Worm (Caenorhabditis elegans) whole organism, L2 larva: ENCODE results near the gene K09F6.11.
"Not testable (repeated sequence)": the region's sequence is repeated elsewhere in the genome, so short reads cannot be mapped to it uniquely, and the experiment has no call there.

Experiments
- C34F6.9 ChIP-seq: fragments of 150-350 bp; optimal IDR thresholded peaks from 2 replicates; lab custom pipeline; 2014; ENCODE audit warnings: missing biosample characterization, missing genetic modification characterization
- F13H6.1 ChIP-seq: sonication (generic microtip); optimal IDR thresholded peaks from 2 replicates; lab custom pipeline; 2016; ENCODE audit warnings: missing genetic modification characterization, missing compliant biosample characterization
- Y55F3AM.14 ChIP-seq: fragments of 200-800 bp; sonication (Bioruptor generic); optimal IDR thresholded peaks from 2 replicates; lab custom pipeline; 2018; ENCODE audit warnings: mild to moderate bottlenecking, missing genetic modification characterization, missing compliant biosample characterization
- ama-1 ChIP-seq: fragments of 150-350 bp; optimal IDR thresholded peaks from 2 replicates; lab custom pipeline; 2018; ENCODE audit warnings: inconsistent platforms
- ceh-16 ChIP-seq: fragments of 150-350 bp; optimal IDR thresholded peaks from 2 replicates; lab custom pipeline; 2014; ENCODE audit warnings: missing biosample characterization, missing genetic modification characterization
- ceh-82 ChIP-seq: fragments of 150-350 bp; optimal IDR thresholded peaks from 2 replicates; lab custom pipeline; 2014; ENCODE audit warnings: missing biosample characterization, missing genetic modification characterization
- egl-27 ChIP-seq: sonication (generic microtip); optimal IDR thresholded peaks from 3 replicates; lab custom pipeline; 2017; ENCODE audit warnings: missing biosample characterization, missing genetic modification reagents, missing genetic modification characterization
- elt-1 ChIP-seq: fragments of 150-350 bp; optimal IDR thresholded peaks from 2 replicates; lab custom pipeline; 2014; ENCODE audit warnings: missing biosample characterization, missing genetic modification characterization
- elt-3 ChIP-seq: sonication (generic microtip); optimal IDR thresholded peaks from 2 replicates; lab custom pipeline; 2017; ENCODE audit warnings: missing biosample characterization, missing genetic modification characterization
- gmeb-1 ChIP-seq: fragments of 150-350 bp; optimal IDR thresholded peaks from 2 replicates; lab custom pipeline; 2014; ENCODE audit warnings: missing biosample characterization, missing genetic modification characterization
- lin-11 ChIP-seq: fragments of 150-350 bp; sonication (generic microtip); optimal IDR thresholded peaks from 2 replicates; lab custom pipeline; 2014; ENCODE audit warnings: missing biosample characterization, missing genetic modification characterization, inconsistent platforms, mixed read lengths
- lin-13 ChIP-seq: fragments of 150-350 bp; optimal IDR thresholded peaks from 2 replicates; lab custom pipeline; 2014; ENCODE audit warnings: missing biosample characterization, missing genetic modification reagents, missing genetic modification characterization
- mbf-1 ChIP-seq: sonication (generic microtip); optimal IDR thresholded peaks from 2 replicates; lab custom pipeline; 2017; ENCODE audit warnings: missing biosample characterization, missing genetic modification characterization
- mdl-1 ChIP-seq, 2 experiments: fragments of 150-350 bp in 1 of 2; sonication (generic microtip) in 1 of 2; optimal IDR thresholded peaks; 2 replicates each; lab custom pipeline; 2017; ENCODE audit warnings: missing biosample characterization in 2 of 2, missing genetic modification characterization in 2 of 2
- nhr-10 ChIP-seq: sonication (generic microtip); optimal IDR thresholded peaks from 2 replicates; lab custom pipeline; 2017; ENCODE audit warnings: missing biosample characterization, missing genetic modification characterization
- nhr-11 ChIP-seq: fragments of 150-350 bp; optimal IDR thresholded peaks from 2 replicates; lab custom pipeline; 2014; ENCODE audit warnings: missing biosample characterization, missing genetic modification characterization
- nhr-12 ChIP-seq: fragments of 150-350 bp; optimal IDR thresholded peaks from 2 replicates; lab custom pipeline; 2014; ENCODE audit warnings: missing biosample characterization, missing genetic modification characterization
- nhr-129 ChIP-seq: fragments of 150-350 bp; optimal IDR thresholded peaks from 2 replicates; lab custom pipeline; 2014; ENCODE audit warnings: missing biosample characterization, missing genetic modification characterization
- nhr-23 ChIP-seq: fragments of 150-350 bp; optimal IDR thresholded peaks from 2 replicates; lab custom pipeline; 2014; ENCODE audit warnings: missing biosample characterization, missing genetic modification reagents, missing genetic modification characterization
- nhr-25 ChIP-seq: fragments of 150-350 bp; sonication (generic microtip); optimal IDR thresholded peaks from 3 replicates; lab custom pipeline; 2014; ENCODE audit warnings: missing biosample characterization, missing genetic modification characterization
- nhr-6 ChIP-seq: fragments of 150-350 bp; optimal IDR thresholded peaks from 2 replicates; lab custom pipeline; 2014; ENCODE audit warnings: missing biosample characterization, missing genetic modification characterization
- nhr-77 ChIP-seq: fragments of 150-350 bp; optimal IDR thresholded peaks from 2 replicates; lab custom pipeline; 2014; ENCODE audit warnings: missing biosample characterization, missing genetic modification characterization
- peb-1 ChIP-seq: fragments of 150-350 bp; optimal IDR thresholded peaks from 2 replicates; lab custom pipeline; 2014; ENCODE audit warnings: missing biosample characterization, missing genetic modification characterization
- sem-4 ChIP-seq: fragments of 150-350 bp; optimal IDR thresholded peaks from 2 replicates; lab custom pipeline; 2014; ENCODE audit warnings: missing biosample characterization, missing genetic modification reagents, missing genetic modification characterization
- sma-3 ChIP-seq: sonication (generic microtip); optimal IDR thresholded peaks from 2 replicates; lab custom pipeline; 2016; ENCODE audit warnings: missing genetic modification reagents, missing genetic modification characterization, missing compliant biosample characterization
- unc-62 ChIP-seq: fragments of 150-350 bp; optimal IDR thresholded peaks from 2 replicates; lab custom pipeline; 2014; ENCODE audit warnings: missing biosample characterization, missing genetic modification reagents, missing genetic modification characterization
- zag-1 ChIP-seq: fragments of 150-350 bp; optimal IDR thresholded peaks from 2 replicates; lab custom pipeline; 2014; ENCODE audit warnings: missing biosample characterization, missing genetic modification characterization
- ztf-11 ChIP-seq: sonication (generic microtip); optimal IDR thresholded peaks from 2 replicates; lab custom pipeline; 2017; ENCODE audit warnings: missing biosample characterization, missing genetic modification characterization

K09F6.11 gene

DNA sequence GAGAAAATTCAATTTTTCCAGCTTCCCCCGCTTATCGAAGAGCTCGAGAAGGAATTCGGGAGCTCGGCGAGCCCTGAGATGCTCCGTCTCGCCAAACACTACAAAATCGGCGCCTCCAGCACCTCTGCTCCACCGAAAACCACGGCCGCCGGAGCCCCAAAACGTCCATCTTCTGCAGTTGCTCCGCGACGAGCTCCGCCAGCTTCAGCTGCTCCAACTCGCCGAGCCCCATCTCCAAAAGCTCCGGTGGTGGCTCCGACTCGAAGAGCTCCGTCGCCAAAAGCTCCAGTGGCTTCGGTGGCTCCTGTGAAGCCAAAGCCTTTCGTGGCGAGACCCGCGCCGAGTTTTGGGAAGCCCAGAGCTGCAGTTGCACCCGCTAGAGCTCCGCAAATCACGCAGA is 28.3 kb upstream of the K09F6.11 start:
- TF ChIP-seq sem-4 (tag; lab: Kevin White, UChicago) (no peak), C34F6.9 (tag; lab: Kevin White, UChicago) (no peak), nhr-10 (tag; lab: Kevin White, UChicago) (no peak), F13H6.1 (tag; lab: Kevin White, UChicago) (no peak), ceh-16 (no peak), ztf-11 (tag; lab: Kevin White, UChicago) (no peak), ama-1 (lab: Kevin White, UChicago) (no peak), nhr-11 (no peak), nhr-23 (tag; lab: Kevin White, UChicago) (no peak), lin-11 (tag; lab: Kevin White, UChicago) (no peak), lin-13 (no peak), elt-3 (tag; lab: Kevin White, UChicago) (no peak), mbf-1 (tag; lab: Kevin White, UChicago) (no peak), nhr-25 (tag; lab: Kevin White, UChicago) (no peak), mdl-1 (tag; optimal IDR thresholded peaks at IDR 0.05; lab: Kevin White, UChicago) (no peak), zag-1 (tag; lab: Kevin White, UChicago) (no peak), Y55F3AM.14 (GFP tag; lab: Kevin White, UChicago) (no peak)

DNA sequence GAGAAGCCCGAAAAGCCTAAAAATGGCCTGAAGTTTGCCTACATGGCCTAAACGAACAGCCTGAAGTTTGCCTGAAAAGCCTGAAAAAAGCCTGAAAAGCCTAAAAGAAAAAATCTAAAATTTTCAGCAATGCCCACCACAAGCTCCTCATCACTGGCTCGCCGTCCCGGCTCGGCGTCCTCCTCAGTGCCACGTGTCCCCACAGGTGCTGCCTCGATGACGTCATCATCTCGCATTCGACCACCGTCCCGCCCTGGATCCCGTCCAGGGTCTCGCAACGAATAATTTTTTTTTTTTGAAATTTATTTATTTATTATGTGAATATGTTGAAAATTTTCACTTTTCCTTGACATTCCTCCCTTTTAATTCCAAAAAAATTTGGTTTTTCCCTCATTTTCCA is 26.3 kb upstream of the K09F6.11 start:
- TF ChIP-seq nhr-10 (tag; lab: Kevin White, UChicago): no peak
- no peak for TF ChIP-seq ceh-82 (tag; lab: Kevin White, UChicago)
- no peak for TF ChIP-seq unc-62

DNA sequence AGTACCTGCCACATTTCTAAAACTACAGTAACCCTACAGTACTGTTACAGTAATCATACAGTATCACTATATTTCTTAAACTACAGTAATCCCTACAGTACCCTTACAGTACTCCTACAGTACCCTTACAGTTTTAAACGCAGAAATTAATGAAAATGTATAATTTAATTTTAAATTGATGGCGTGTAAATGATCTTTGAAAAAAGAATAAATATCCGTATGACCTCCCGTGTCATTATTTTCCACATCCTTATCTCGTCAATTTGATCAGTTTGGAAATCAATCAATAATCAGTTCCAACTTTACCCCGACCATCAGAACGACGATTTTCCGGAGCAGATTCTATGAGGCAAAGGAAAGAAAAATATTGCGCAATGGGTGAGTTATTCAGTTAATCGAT is 25.1 kb upstream of the K09F6.11 start, which contains the start of gene K09F6.3:
Gene K09F6.3 (plus strand): TSS at position 301 of the 400 bp plus-strand sequence.
- not testable (repeated sequence) for TF ChIP-seq Y55F3AM.14 (GFP tag; lab: Kevin White, UChicago); elt-1 (tag; lab: Kevin White, UChicago); nhr-23 (tag; lab: Kevin White, UChicago)

DNA sequence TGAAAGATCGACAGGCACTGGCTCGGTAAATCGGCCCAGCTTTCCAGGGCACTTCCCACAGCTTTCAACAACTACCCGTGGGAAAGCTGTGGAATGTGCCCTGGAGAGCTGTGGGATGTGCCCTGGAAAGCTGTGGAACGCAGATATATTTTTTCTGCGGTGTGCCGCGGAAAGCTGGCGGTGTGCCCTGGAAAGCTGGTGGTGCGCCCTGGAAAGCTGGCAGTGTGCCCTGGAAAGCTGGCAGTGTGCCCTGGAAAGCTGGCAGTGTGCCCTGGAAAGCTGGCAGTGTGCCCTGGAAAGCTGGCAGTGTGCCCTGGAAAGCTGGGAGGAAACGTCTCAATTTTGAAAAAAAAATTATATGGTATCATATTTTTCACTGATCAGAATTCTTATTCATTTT is 6.2 kb upstream of the K09F6.11 start:
- TF ChIP-seq elt-1 (tag; lab: Kevin White, UChicago) (no peak), nhr-129 (tag; lab: Kevin White, UChicago) (no peak), egl-27 (no peak), sma-3 (GFP tag; lab: Kevin White, UChicago) (no peak), nhr-23 (tag; lab: Kevin White, UChicago) (no peak), lin-13 (no peak), mdl-1 (tag; optimal IDR thresholded peaks at IDR 0.05; lab: Kevin White, UChicago) (no peak)

DNA sequence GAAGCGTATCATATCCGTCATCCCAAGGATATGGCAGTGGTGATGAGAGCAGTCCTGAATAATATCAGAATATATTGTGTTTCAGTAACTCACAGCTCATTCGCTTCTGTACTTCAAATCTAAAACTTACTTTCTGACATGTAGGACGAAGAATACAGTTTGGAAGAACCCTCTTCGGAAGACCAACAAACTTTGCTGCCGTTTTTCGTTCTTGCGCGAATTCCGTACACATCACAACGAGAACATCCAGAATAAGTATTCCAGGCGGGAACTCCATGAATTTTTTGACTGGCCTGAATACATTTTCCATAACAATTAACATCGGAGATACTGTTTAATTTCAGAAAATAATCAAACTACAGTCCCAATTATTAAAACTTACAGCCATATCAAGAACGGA is 2.5 kb upstream of the K09F6.11 start, which contains the start of gene K09F6.15:
Gene K09F6.15 (minus strand): TSS at position 101 of the 400 bp plus-strand sequence.
- TF ChIP-seq sma-3 (GFP tag; lab: Kevin White, UChicago): no peak
- TF ChIP-seq gmeb-1 (tag; lab: Kevin White, UChicago): no peak
- TF ChIP-seq nhr-77 (tag; lab: Kevin White, UChicago): no peak
- TF ChIP-seq mdl-1 (tag; optimal IDR thresholded peaks at IDR 0.05; lab: Kevin White, UChicago): no peak
- no peak for TF ChIP-seq elt-1 (tag; lab: Kevin White, UChicago)
- TF ChIP-seq C34F6.9 (tag; lab: Kevin White, UChicago): no peak
- TF ChIP-seq nhr-6 (tag; lab: Kevin White, UChicago): no peak
- no peak for TF ChIP-seq ceh-82 (tag; lab: Kevin White, UChicago)
- TF ChIP-seq, all 48 proteins: peak for 0

DNA sequence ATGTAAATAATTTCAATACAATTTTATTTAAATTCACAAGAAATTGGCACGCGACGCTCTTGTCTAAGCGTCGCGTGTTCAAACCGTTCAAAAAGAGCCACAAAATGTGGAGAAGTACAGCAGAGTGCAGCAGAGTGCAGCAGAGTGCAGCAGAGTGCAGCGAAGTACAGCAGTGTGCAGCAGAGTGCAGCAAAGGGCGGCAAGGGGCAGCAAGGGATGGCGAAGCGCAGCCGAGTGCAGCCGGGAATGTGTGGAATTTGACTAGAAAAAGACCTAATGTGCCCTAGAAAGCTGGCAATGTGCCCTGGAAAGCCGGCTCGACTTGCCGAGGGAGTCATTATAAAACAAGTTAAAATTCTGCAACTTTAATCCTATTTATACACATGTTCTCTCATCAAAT is 676 bp upstream of the K09F6.11 start, which contains the start of gene K09F6.6:
Gene K09F6.6 (minus strand): TSS at position 43 of the 400 bp plus-strand sequence.
- TF ChIP-seq C34F6.9 (tag; lab: Kevin White, UChicago) (no peak), peb-1 (tag; lab: Kevin White, UChicago) (no peak), mbf-1 (tag; lab: Kevin White, UChicago) (no peak)

DNA sequence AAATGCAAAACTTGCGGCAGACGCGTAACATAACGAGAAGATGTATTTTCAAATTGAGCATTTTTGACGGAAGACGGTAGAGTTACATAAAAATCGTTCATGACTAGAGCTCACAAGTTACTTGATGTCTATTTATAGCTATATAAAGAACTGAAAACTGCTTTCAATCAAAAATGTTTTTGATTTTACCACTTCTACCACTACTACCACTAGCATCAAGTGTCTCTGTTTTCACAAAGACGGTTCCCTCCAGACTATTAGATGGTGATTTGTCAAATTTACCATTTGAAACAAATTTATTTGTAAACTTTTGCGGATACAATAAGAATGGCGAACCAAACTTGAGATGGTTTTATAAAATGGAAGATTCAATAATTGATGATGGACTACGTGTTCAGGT is 2.7 kb downstream of the K09F6.11 start, which contains the start of gene K09F6.9:
Gene K09F6.9 (minus strand): TSS at position 101 of the 400 bp plus-strand sequence.
- not testable (repeated sequence) for TF ChIP-seq nhr-12 (tag; lab: Kevin White, UChicago); peb-1 (tag; lab: Kevin White, UChicago); mdl-1 (tag; optimal IDR thresholded peaks at IDR 0.05; lab: Kevin White, UChicago)
